Worm (Caenorhabditis elegans): ENCODE results near the gene nhr-177.

Gene nhr-177

ce11 chrV:1624340-1624739 is 14.3 kb downstream of the nhr-177 start, which contains the start of gene nhr-110:
Gene nhr-110 (minus strand): TSS chrV:1624440.
- TF ChIP-seq ztf-16 (tag; optimal IDR thresholded peaks at IDR 0.05) (no peak), rnt-1 (tag; optimal IDR thresholded peaks at IDR 0.05) (no peak), mec-3 (tag; optimal IDR thresholded peaks at IDR 0.05; ENCODE audit: borderline replicate concordance) (no peak), hlh-30 (tag; optimal IDR thresholded peaks at IDR 0.05; ENCODE audit: insufficient read depth) (no peak), unc-86 (tag; optimal IDR thresholded peaks at IDR 0.05) (no peak), zip-5 (tag; optimal IDR thresholded peaks at IDR 0.05) (no peak), gmeb-2 (tag; optimal IDR thresholded peaks at IDR 0.05) (no peak), elt-2 (tag; optimal IDR thresholded peaks at IDR 0.05) (no peak), T23F11.4 (GFP tag; optimal IDR thresholded peaks at IDR 0.05) (no peak), pat-9 (tag; optimal IDR thresholded peaks at IDR 0.05) (no peak), Y22D7AL.16 (tag; optimal IDR thresholded peaks at IDR 0.05) (no peak), pros-1 (tag; optimal IDR thresholded peaks at IDR 0.05) (no peak), ceh-48 (tag; optimal IDR thresholded peaks at IDR 0.05) (no peak), eyg-1 (tag; optimal IDR thresholded peaks at IDR 0.05) (no peak), madf-2 (tag; optimal IDR thresholded peaks at IDR 0.05) (no peak)

ce11 chrV:1626720-1627119 is 16.7 kb downstream of the nhr-177 start, which contains the start of gene nhr-237:
Gene nhr-237 (minus strand): TSS chrV:1626820.
- TF ChIP-seq hlh-8 (tag; optimal IDR thresholded peaks at IDR 0.05) (no peak), ama-1 (optimal IDR thresholded peaks at IDR 0.05) (no peak), fkh-6 (tag; optimal IDR thresholded peaks at IDR 0.05) (no peak), dve-1 (tag; optimal IDR thresholded peaks at IDR 0.05) (no peak), pha-2 (tag; optimal IDR thresholded peaks at IDR 0.05) (no peak), hlh-30 (tag; optimal IDR thresholded peaks at IDR 0.05; ENCODE audit: insufficient read depth) (no peak), pax-1 (tag; optimal IDR thresholded peaks at IDR 0.05) (no peak), npax-4 (tag; optimal IDR thresholded peaks at IDR 0.05) (no peak), pqm-1 (tag; optimal IDR thresholded peaks at IDR 0.05) (no peak), nhr-232 (tag; optimal IDR thresholded peaks at IDR 0.05) (no peak), syd-9 (tag; optimal IDR thresholded peaks at IDR 0.05) (no peak), ets-4 (tag; optimal IDR thresholded peaks at IDR 0.05) (no peak), unc-55 (GFP tag; optimal IDR thresholded peaks at IDR 0.05) (no peak), rnt-1 (tag; optimal IDR thresholded peaks at IDR 0.05) (no peak), Y22D7AL.16 (tag; optimal IDR thresholded peaks at IDR 0.05) (no peak)

ce11 chrV:1627269-1627668 is 17.2 kb downstream of the nhr-177 start:
- TF ChIP-seq Y22D7AL.16 (tag; optimal IDR thresholded peaks at IDR 0.05) (no peak), sox-4 (tag; optimal IDR thresholded peaks at IDR 0.05) (no peak), K09A11.1 (tag; optimal IDR thresholded peaks at IDR 0.05; ENCODE audit: insufficient read depth) (no peak), odd-2 (tag; optimal IDR thresholded peaks at IDR 0.05) (no peak), nhr-232 (tag; optimal IDR thresholded peaks at IDR 0.05) (no peak), tbx-2 (tag; optimal IDR thresholded peaks at IDR 0.05) (peak; percentile 10), ama-1 (optimal IDR thresholded peaks at IDR 0.05) (no peak), syd-9 (tag; optimal IDR thresholded peaks at IDR 0.05) (no peak), unc-42 (tag; optimal IDR thresholded peaks at IDR 0.05) (no peak), ets-4 (tag; optimal IDR thresholded peaks at IDR 0.05) (no peak), elt-4 (tag; optimal IDR thresholded peaks at IDR 0.05) (no peak), ceh-30 (tag; optimal IDR thresholded peaks at IDR 0.05) (no peak), dve-1 (tag; optimal IDR thresholded peaks at IDR 0.05) (peak; percentile 38), npax-4 (tag; optimal IDR thresholded peaks at IDR 0.05) (no peak), C08G9.2 (tag; optimal IDR thresholded peaks at IDR 0.05) (no peak), ceh-48 (tag; optimal IDR thresholded peaks at IDR 0.05) (no peak), pha-2 (tag; optimal IDR thresholded peaks at IDR 0.05) (no peak), pros-1 (tag; optimal IDR thresholded peaks at IDR 0.05) (no peak), nfya-1 (tag; optimal IDR thresholded peaks at IDR 0.05) (peak; percentile 25), ceh-18 (tag; optimal IDR thresholded peaks at IDR 0.05) (peak; percentile 0), hlh-30 (tag; optimal IDR thresholded peaks at IDR 0.05; ENCODE audit: insufficient read depth) (no peak), gmeb-2 (tag; optimal IDR thresholded peaks at IDR 0.05) (no peak), F13H6.1 (tag; optimal IDR thresholded peaks at IDR 0.05) (peak; percentile 62), ceh-19 (GFP tag; optimal IDR thresholded peaks at IDR 0.05) (no peak), unc-86 (tag; optimal IDR thresholded peaks at IDR 0.05) (no peak), zip-5 (tag; optimal IDR thresholded peaks at IDR 0.05) (no peak), fax-1 (tag; optimal IDR thresholded peaks at IDR 0.05) (no peak), ttx-3 (tag; optimal IDR thresholded peaks at IDR 0.05) (no peak), ceh-24 (tag; optimal IDR thresholded peaks at IDR 0.05) (no peak), dmd-4 (tag; optimal IDR thresholded peaks at IDR 0.05; ENCODE audit: borderline replicate concordance) (no peak), ceh-14 (tag; optimal IDR thresholded peaks at IDR 0.05) (no peak), unc-55 (GFP tag; optimal IDR thresholded peaks at IDR 0.05) (no peak), mec-3 (tag; optimal IDR thresholded peaks at IDR 0.05; ENCODE audit: borderline replicate concordance) (no peak), ceh-34 (tag; optimal IDR thresholded peaks at IDR 0.05) (no peak), lim-6 (tag; optimal IDR thresholded peaks at IDR 0.05) (no peak), nhr-11 (tag; optimal IDR thresholded peaks at IDR 0.05) (no peak), fkh-6 (tag; optimal IDR thresholded peaks at IDR 0.05) (no peak)

All from whole organism, late embryonic.